Worm (Caenorhabditis elegans) whole organism, L2 larva: Measurements from ENCODE around the gene R03E9.2.
A peak's percentile ranks its signal among the peaks of the same experiment; 100 is the strongest.

Experiments used
- F13H6.1 ChIP-seq: sonication (generic microtip); optimal IDR thresholded peaks from 2 replicates; lab custom pipeline; 2016; ENCODE audit warnings: missing genetic modification characterization, missing compliant biosample characterization
- R02D3.7 ChIP-seq: fragments of 150-350 bp; optimal IDR thresholded peaks from 2 replicates; lab custom pipeline; 2014; ENCODE audit warnings: missing biosample characterization, missing genetic modification characterization
- Y55F3AM.14 ChIP-seq: fragments of 200-800 bp; sonication (Bioruptor generic); optimal IDR thresholded peaks from 2 replicates; lab custom pipeline; 2018; ENCODE audit warnings: mild to moderate bottlenecking, missing genetic modification characterization, missing compliant biosample characterization
- ZK546.5 ChIP-seq: sonication (generic microtip); optimal IDR thresholded peaks from 2 replicates; lab custom pipeline; 2017; ENCODE audit warnings: missing biosample characterization, missing genetic modification characterization
- alr-1 ChIP-seq: fragments of 150-350 bp; optimal IDR thresholded peaks from 2 replicates; lab custom pipeline; 2014; ENCODE audit warnings: missing biosample characterization, missing genetic modification characterization
- ceh-16 ChIP-seq: fragments of 150-350 bp; optimal IDR thresholded peaks from 2 replicates; lab custom pipeline; 2014; ENCODE audit warnings: missing biosample characterization, missing genetic modification characterization
- ceh-82 ChIP-seq: fragments of 150-350 bp; optimal IDR thresholded peaks from 2 replicates; lab custom pipeline; 2014; ENCODE audit warnings: missing biosample characterization, missing genetic modification characterization
- crh-2 ChIP-seq: sonication (generic microtip); optimal IDR thresholded peaks from 2 replicates; lab custom pipeline; 2017; ENCODE audit warnings: missing biosample characterization, missing genetic modification characterization
- dmd-4 ChIP-seq: sonication (generic microtip); optimal IDR thresholded peaks from 2 replicates; lab custom pipeline; 2017; ENCODE audit warnings: missing biosample characterization, missing genetic modification characterization
- egl-27 ChIP-seq: sonication (generic microtip); optimal IDR thresholded peaks from 3 replicates; lab custom pipeline; 2017; ENCODE audit warnings: missing biosample characterization, missing genetic modification reagents, missing genetic modification characterization
- elt-1 ChIP-seq: fragments of 150-350 bp; optimal IDR thresholded peaks from 2 replicates; lab custom pipeline; 2014; ENCODE audit warnings: missing biosample characterization, missing genetic modification characterization
- elt-3 ChIP-seq: sonication (generic microtip); optimal IDR thresholded peaks from 2 replicates; lab custom pipeline; 2017; ENCODE audit warnings: missing biosample characterization, missing genetic modification characterization
- fos-1 ChIP-seq: fragments of 150-350 bp; optimal IDR thresholded peaks from 2 replicates; lab custom pipeline; 2014; ENCODE audit warnings: missing biosample characterization, missing genetic modification characterization
- gmeb-1 ChIP-seq: fragments of 150-350 bp; optimal IDR thresholded peaks from 2 replicates; lab custom pipeline; 2014; ENCODE audit warnings: missing biosample characterization, missing genetic modification characterization
- lin-11 ChIP-seq: fragments of 150-350 bp; sonication (generic microtip); optimal IDR thresholded peaks from 2 replicates; lab custom pipeline; 2014; ENCODE audit warnings: missing biosample characterization, missing genetic modification characterization, inconsistent platforms, mixed read lengths
- lin-39 ChIP-seq: fragments of 150-350 bp; optimal IDR thresholded peaks from 2 replicates; lab custom pipeline; 2014; ENCODE audit warnings: missing biosample characterization, missing genetic modification reagents, missing genetic modification characterization
- lsy-2 ChIP-seq, 2 experiments: fragments of 150-350 bp in 1 of 2; sonication (generic microtip) in 1 of 2; optimal IDR thresholded peaks; 2 replicates each; lab custom pipeline; 2014 to 2017; ENCODE audit warnings: missing biosample characterization in 2 of 2, missing genetic modification characterization in 2 of 2
- mab-5 ChIP-seq: fragments of 150-350 bp; optimal IDR thresholded peaks from 2 replicates; lab custom pipeline; 2014; ENCODE audit warnings: missing biosample characterization, missing genetic modification characterization
- mbf-1 ChIP-seq: sonication (generic microtip); optimal IDR thresholded peaks from 2 replicates; lab custom pipeline; 2017; ENCODE audit warnings: missing biosample characterization, missing genetic modification characterization
- nhr-11 ChIP-seq: fragments of 150-350 bp; optimal IDR thresholded peaks from 2 replicates; lab custom pipeline; 2014; ENCODE audit warnings: missing biosample characterization, missing genetic modification characterization
- nhr-12 ChIP-seq: fragments of 150-350 bp; optimal IDR thresholded peaks from 2 replicates; lab custom pipeline; 2014; ENCODE audit warnings: missing biosample characterization, missing genetic modification characterization
- nhr-129 ChIP-seq: fragments of 150-350 bp; optimal IDR thresholded peaks from 2 replicates; lab custom pipeline; 2014; ENCODE audit warnings: missing biosample characterization, missing genetic modification characterization
- nhr-21 ChIP-seq: fragments of 150-350 bp; optimal IDR thresholded peaks from 2 replicates; lab custom pipeline; 2014; ENCODE audit warnings: missing biosample characterization, missing genetic modification characterization
- nhr-237 ChIP-seq: fragments of 150-350 bp; optimal IDR thresholded peaks from 2 replicates; lab custom pipeline; 2014; ENCODE audit warnings: missing biosample characterization, missing genetic modification characterization
- nhr-25 ChIP-seq: fragments of 150-350 bp; sonication (generic microtip); optimal IDR thresholded peaks from 3 replicates; lab custom pipeline; 2014; ENCODE audit warnings: missing biosample characterization, missing genetic modification characterization
- nhr-6 ChIP-seq: fragments of 150-350 bp; optimal IDR thresholded peaks from 2 replicates; lab custom pipeline; 2014; ENCODE audit warnings: missing biosample characterization, missing genetic modification characterization
- nhr-77 ChIP-seq: fragments of 150-350 bp; optimal IDR thresholded peaks from 2 replicates; lab custom pipeline; 2014; ENCODE audit warnings: missing biosample characterization, missing genetic modification characterization
- sem-4 ChIP-seq: fragments of 150-350 bp; optimal IDR thresholded peaks from 2 replicates; lab custom pipeline; 2014; ENCODE audit warnings: missing biosample characterization, missing genetic modification reagents, missing genetic modification characterization
- skn-1 ChIP-seq: sonication (generic microtip); optimal IDR thresholded peaks from 2 replicates; lab custom pipeline; 2017; ENCODE audit warnings: missing biosample characterization, missing genetic modification characterization
- sma-3 ChIP-seq: sonication (generic microtip); optimal IDR thresholded peaks from 2 replicates; lab custom pipeline; 2016; ENCODE audit warnings: missing genetic modification reagents, missing genetic modification characterization, missing compliant biosample characterization
- sma-9 ChIP-seq, 2 experiments: fragments of 150-350 bp in 1 of 2; sonication (generic microtip) in 1 of 2; optimal IDR thresholded peaks; 2 replicates each; lab custom pipeline; 2014 to 2016; ENCODE audit warnings: missing genetic modification characterization in 2 of 2, mild to moderate bottlenecking in 1 of 2, missing biosample characterization in 1 of 2, missing compliant biosample characterization in 1 of 2, missing genetic modification reagents in 1 of 2, moderate library complexity in 1 of 2
- snpc-4 ChIP-seq: fragments of 150-350 bp; optimal IDR thresholded peaks from 2 replicates; lab custom pipeline; 2014; ENCODE audit warnings: missing biosample characterization, missing genetic modification characterization
- unc-39 ChIP-seq: fragments of 150-350 bp; optimal IDR thresholded peaks from 2 replicates; lab custom pipeline; 2014; ENCODE audit warnings: missing biosample characterization, missing genetic modification characterization
- unc-55 ChIP-seq: fragments of 150-350 bp; sonication (generic microtip); optimal IDR thresholded peaks from 3 replicates; lab custom pipeline; 2014; ENCODE audit warnings: missing biosample characterization, missing genetic modification reagents, missing genetic modification characterization
- unc-62 ChIP-seq: fragments of 150-350 bp; optimal IDR thresholded peaks from 2 replicates; lab custom pipeline; 2014; ENCODE audit warnings: missing biosample characterization, missing genetic modification reagents, missing genetic modification characterization
- zag-1 ChIP-seq: fragments of 150-350 bp; optimal IDR thresholded peaks from 2 replicates; lab custom pipeline; 2014; ENCODE audit warnings: missing biosample characterization, missing genetic modification characterization
- ztf-11 ChIP-seq: sonication (generic microtip); optimal IDR thresholded peaks from 2 replicates; lab custom pipeline; 2017; ENCODE audit warnings: missing biosample characterization, missing genetic modification characterization
- ztf-4 ChIP-seq: fragments of 150-350 bp; optimal IDR thresholded peaks from 2 replicates; lab custom pipeline; 2014; ENCODE audit warnings: missing biosample characterization, missing genetic modification characterization

The R03E9.2 gene

ce11 chrX:6733201-6733600 is at the start of gene R03E9.2:
TSS of gene R03E9.2 (minus strand) at chrX:6733301.
- TF ChIP-seq lin-11, result no peak
- TF ChIP-seq mbf-1 (tag; lab: Kevin White, UChicago), result no peak
- no peak for TF ChIP-seq sem-4
- no peak for TF ChIP-seq skn-1 (tag; lab: Kevin White, UChicago)
- TF ChIP-seq crh-2 (tag; lab: Kevin White, UChicago), result no peak
- no peak for TF ChIP-seq mab-5
- TF ChIP-seq snpc-4 (tag; lab: Kevin White, UChicago), result no peak
- TF ChIP-seq ztf-4 (tag; lab: Kevin White, UChicago), result no peak
- no peak for TF ChIP-seq F13H6.1 (tag; lab: Kevin White, UChicago)
- no peak for TF ChIP-seq unc-39 (tag; lab: Kevin White, UChicago)
- TF ChIP-seq elt-3 (tag; lab: Kevin White, UChicago), result no peak
- no peak for TF ChIP-seq nhr-129 (tag; lab: Kevin White, UChicago)
- TF ChIP-seq ZK546.5, result no peak
- TF ChIP-seq nhr-237, result no peak

ce11 chrX:6782857-6783256 is 49.8 kb upstream of the R03E9.2 start, which contains the start of gene idpp-6:
TSS of gene idpp-6 (plus strand) at chrX:6783157.
- TF ChIP-seq unc-62 (GFP tag; lab: Kevin White, UChicago) (no peak), fos-1 (no peak), lin-39 (no peak), dmd-4 (tag; lab: Kevin White, UChicago) (no peak), sem-4 (no peak), snpc-4 (tag; lab: Kevin White, UChicago) (no peak), ztf-4 (tag; lab: Kevin White, UChicago) (no peak), egl-27 (tag; lab: Kevin White, UChicago) (no peak), nhr-6 (tag; lab: Kevin White, UChicago) (no peak), zag-1 (tag; lab: Kevin White, UChicago) (no peak), nhr-11 (tag; lab: Kevin White, UChicago) (no peak), R02D3.7 (no peak), lsy-2 (tag; optimal IDR thresholded peaks at IDR 0.05; lab: Kevin White, UChicago) (no peak), nhr-129 (tag; lab: Kevin White, UChicago) (no peak), ztf-11 (no peak), lin-11 (no peak), gmeb-1 (tag; lab: Kevin White, UChicago) (no peak), nhr-12 (tag; lab: Kevin White, UChicago) (no peak), nhr-25 (tag; lab: Kevin White, UChicago) (no peak), crh-2 (tag; lab: Kevin White, UChicago) (no peak)
- TF ChIP-seq, all 48 proteins: peak for 0

ce11 chrX:6778014-6778413 is 44.9 kb upstream of the R03E9.2 start, which contains the start of gene irk-1:
TSS of gene irk-1 (minus strand) at chrX:6778114.
- TF ChIP-seq sma-9 (GFP tag; optimal IDR thresholded peaks at IDR 0.05; lab: Kevin White, UChicago) (no peak), sma-9 (tag; optimal IDR thresholded peaks at IDR 0.05; lab: Kevin White, UChicago) (no peak), lsy-2 (tag; optimal IDR thresholded peaks at IDR 0.05; lab: Kevin White, UChicago) (no peak), unc-55 (GFP tag; lab: Kevin White, UChicago) (no peak), ceh-16 (tag; lab: Kevin White, UChicago) (no peak), alr-1 (no peak), sem-4 (no peak), unc-62 (GFP tag; lab: Kevin White, UChicago) (no peak), ceh-82 (no peak), sma-3 (GFP tag; lab: Kevin White, UChicago) (no peak), elt-1 (tag; lab: Kevin White, UChicago) (no peak), mbf-1 (tag; lab: Kevin White, UChicago) (no peak), nhr-6 (tag; lab: Kevin White, UChicago) (no peak), mab-5 (no peak), nhr-129 (tag; lab: Kevin White, UChicago) (no peak), nhr-21 (tag; lab: Kevin White, UChicago) (no peak), lin-39 (no peak), ZK546.5 (no peak)

ce11 chrX:6761688-6762185 is 28.6 kb upstream of the R03E9.2 start, which contains the start of gene abts-4:
TSS of gene abts-4 (minus strand) at chrX:6761738.
- TF ChIP-seq nhr-11 (tag; lab: Kevin White, UChicago), result no peak
- TF ChIP-seq sma-9 (GFP tag; optimal IDR thresholded peaks at IDR 0.05; lab: Kevin White, UChicago), result peak; percentile 44
- TF ChIP-seq sma-9 (tag; optimal IDR thresholded peaks at IDR 0.05; lab: Kevin White, UChicago), result no peak
- no peak for TF ChIP-seq nhr-77 (tag; lab: Kevin White, UChicago)
- TF ChIP-seq mbf-1 (tag; lab: Kevin White, UChicago), result no peak
- no peak for TF ChIP-seq Y55F3AM.14 (GFP tag; lab: Kevin White, UChicago)
- TF ChIP-seq egl-27 (tag; lab: Kevin White, UChicago), result no peak
- TF ChIP-seq snpc-4 (tag; lab: Kevin White, UChicago), result no peak
- TF ChIP-seq mab-5, result no peak
- peak; percentile 39 for TF ChIP-seq fos-1
- no peak for TF ChIP-seq sma-3 (GFP tag; lab: Kevin White, UChicago)
